Fruit fly (Drosophila melanogaster) whole organism, embryonic: Measurements from ENCODE around the gene mib2.

ENCODE experiments used
- Adf1 ChIP-seq: fragments of 200-800 bp; sonication (Bioruptor generic); IDR thresholded peaks from 2 replicates; pipeline ENCODE4 v1.3.6; 2022; ENCODE audit warnings: missing biosample characterization, missing genetic modification characterization
- Antp ChIP-seq: fragments of 200-800 bp; sonication (Bioruptor generic); optimal IDR thresholded peaks from 3 replicates; lab custom pipeline; 2016; ENCODE audit warnings: missing biosample characterization, missing genetic modification characterization
- Blimp-1 ChIP-seq: fragments of 200-800 bp; sonication (Bioruptor generic); optimal IDR thresholded peaks from 3 replicates; lab custom pipeline; 2018; ENCODE audit warnings: missing biosample characterization, missing genetic modification characterization, mild to moderate bottlenecking, moderate library complexity, missing genetic modification reagents
- CG10959 ChIP-seq: fragments of 200-800 bp; sonication (Bioruptor generic); IDR thresholded peaks from 2 replicates; pipeline ENCODE4 v1.3.6; 2022; ENCODE audit warnings: missing biosample characterization, missing genetic modification characterization
- CG11696 ChIP-seq: fragments of 200-800 bp; sonication (Bioruptor generic); IDR thresholded peaks from 2 replicates; pipeline ENCODE4 v1.3.6; 2022; ENCODE audit warnings: missing biosample characterization, missing genetic modification characterization
- CG13287 ChIP-seq: fragments of 200-800 bp; sonication (Bioruptor generic); IDR thresholded peaks from 2 replicates; pipeline ENCODE4 v1.3.6; 2022; ENCODE audit warnings: missing biosample characterization, missing genetic modification characterization; ENCODE audit not compliant: partially characterized antibody
- CG16779 ChIP-seq: fragments of 200-800 bp; sonication (Bioruptor generic); IDR thresholded peaks from 2 replicates; pipeline ENCODE4 v1.3.6; 2022; ENCODE audit warnings: missing biosample characterization, missing genetic modification characterization
- CG16863 ChIP-seq: fragments of 200-800 bp; sonication (Bioruptor generic); optimal IDR thresholded peaks from 3 replicates; lab custom pipeline; 2016; ENCODE audit warnings: missing biosample characterization, missing genetic modification characterization
- CG17359 ChIP-seq: fragments of 200-800 bp; sonication (Bioruptor generic); optimal IDR thresholded peaks from 3 replicates; lab custom pipeline; 2018; ENCODE audit warnings: missing biosample characterization, mild to moderate bottlenecking, missing genetic modification characterization, moderate library complexity
- CG17361 ChIP-seq: fragments of 200-800 bp; sonication (Bioruptor generic); IDR thresholded peaks from 3 replicates; pipeline ENCODE4 v1.3.6; 2022; ENCODE audit warnings: missing biosample characterization, missing genetic modification characterization
- CG17568 ChIP-seq: fragments of 200-800 bp; sonication (Bioruptor generic); optimal IDR thresholded peaks from 2 replicates; lab custom pipeline; 2018; ENCODE audit warnings: missing biosample characterization, mild to moderate bottlenecking, missing genetic modification characterization, moderate library complexity
- CG17802 ChIP-seq: fragments of 200-800 bp; sonication (Bioruptor generic); optimal IDR thresholded peaks from 2 replicates; lab custom pipeline; 2018; ENCODE audit warnings: missing biosample characterization, mild to moderate bottlenecking, missing genetic modification characterization, moderate library complexity
- CG1792 ChIP-seq: fragments of 200-800 bp; sonication (Bioruptor generic); optimal IDR thresholded peaks from 2 replicates; lab custom pipeline; 2016; ENCODE audit warnings: missing biosample characterization, missing genetic modification characterization
- CG2199 ChIP-seq: fragments of 200-800 bp; sonication (Bioruptor generic); IDR thresholded peaks from 3 replicates; pipeline ENCODE4 v1.3.6; 2022; ENCODE audit warnings: missing biosample characterization, missing genetic modification characterization
- CG31441 ChIP-seq: fragments of 200-800 bp; sonication (Bioruptor generic); IDR thresholded peaks from 2 replicates; pipeline ENCODE4 v1.3.6; 2022; ENCODE audit warnings: missing biosample characterization, missing genetic modification characterization
- CG4424 ChIP-seq: fragments of 200-800 bp; sonication (Bioruptor generic); optimal IDR thresholded peaks from 3 replicates; lab custom pipeline; 2016; ENCODE audit warnings: missing biosample characterization, missing genetic modification characterization
- CG4730 ChIP-seq: fragments of 200-800 bp; sonication (Bioruptor generic); IDR thresholded peaks from 2 replicates; pipeline ENCODE4 v1.3.6; 2022; ENCODE audit warnings: missing biosample characterization, missing genetic modification characterization
- CG4854 ChIP-seq: fragments of 200-800 bp; sonication (Bioruptor generic); optimal IDR thresholded peaks from 2 replicates; lab custom pipeline; 2016; ENCODE audit warnings: missing biosample characterization, missing genetic modification characterization, inconsistent platforms
- CG7556 ChIP-seq: fragments of 200-800 bp; sonication (Bioruptor generic); optimal IDR thresholded peaks from 2 replicates; lab custom pipeline; 2017; ENCODE audit warnings: missing biosample characterization, mild to moderate bottlenecking, missing genetic modification characterization
- CG7745 ChIP-seq: fragments of 200-800 bp; sonication (Bioruptor generic); optimal IDR thresholded peaks from 2 replicates; lab custom pipeline; 2018; ENCODE audit warnings: missing biosample characterization, mild to moderate bottlenecking, missing genetic modification characterization, moderate library complexity
- CG8924 ChIP-seq: fragments of 200-800 bp; optimal IDR thresholded peaks from 3 replicates; lab custom pipeline; 2019; ENCODE audit warnings: missing biosample characterization, mild to moderate bottlenecking, missing genetic modification characterization, moderate library complexity
- CoRest ChIP-seq: fragments of 200-800 bp; sonication (Bioruptor generic); optimal IDR thresholded peaks from 3 replicates; lab custom pipeline; 2018; ENCODE audit warnings: missing biosample characterization, mild to moderate bottlenecking, missing genetic modification characterization, moderate library complexity
- ERR ChIP-seq: fragments of 200-800 bp; sonication (Bioruptor generic); optimal IDR thresholded peaks from 2 replicates; lab custom pipeline; 2016; ENCODE audit warnings: missing biosample characterization, missing genetic modification characterization
- Ets97D ChIP-seq: fragments of 200-800 bp; sonication (Bioruptor generic); optimal IDR thresholded peaks from 3 replicates; lab custom pipeline; 2016; ENCODE audit warnings: missing biosample characterization, missing genetic modification characterization
- HmgZ ChIP-seq: fragments of 200-800 bp; sonication (Bioruptor generic); optimal IDR thresholded peaks from 2 replicates; lab custom pipeline; 2018; ENCODE audit warnings: missing biosample characterization, mild to moderate bottlenecking, missing genetic modification characterization
- Hr51 ChIP-seq, 2 experiments: fragments of 200-800 bp; sonication (Bioruptor generic); optimal IDR thresholded peaks; 2 replicates in 1 of 2; 3 replicates in 1 of 2; lab custom pipeline; 2016 to 2018; ENCODE audit warnings: missing biosample characterization in 2 of 2, missing genetic modification characterization in 2 of 2, mild to moderate bottlenecking in 1 of 2, moderate library complexity in 1 of 2
- Neu2 ChIP-seq: fragments of 200-800 bp; sonication (Bioruptor generic); optimal IDR thresholded peaks from 3 replicates; lab custom pipeline; 2016; ENCODE audit warnings: missing biosample characterization, missing genetic modification characterization, borderline replicate concordance
- Oli ChIP-seq: fragments of 200-800 bp; sonication (Bioruptor generic); optimal IDR thresholded peaks from 2 replicates; lab custom pipeline; 2018; ENCODE audit warnings: missing biosample characterization, mild to moderate bottlenecking, missing genetic modification characterization, moderate library complexity
- Sox100B ChIP-seq: fragments of 200-800 bp; sonication (Bioruptor generic); optimal IDR thresholded peaks from 3 replicates; lab custom pipeline; 2018; ENCODE audit warnings: missing biosample characterization, mild to moderate bottlenecking, missing genetic modification characterization
- Sry-δ ChIP-seq: fragments of 200-800 bp; sonication (Bioruptor generic); optimal IDR thresholded peaks from 2 replicates; lab custom pipeline; 2016; ENCODE audit warnings: missing biosample characterization, missing genetic modification characterization
- bab2 ChIP-seq: fragments of 200-800 bp; sonication (Bioruptor generic); optimal IDR thresholded peaks from 2 replicates; lab custom pipeline; 2016; ENCODE audit warnings: missing biosample characterization, missing genetic modification characterization
- cato ChIP-seq: fragments of 200-800 bp; sonication (Bioruptor generic); optimal IDR thresholded peaks from 2 replicates; lab custom pipeline; 2016; ENCODE audit warnings: missing biosample characterization, missing genetic modification characterization, borderline replicate concordance
- cwo ChIP-seq: fragments of 200-800 bp; sonication (Bioruptor generic); optimal IDR thresholded peaks from 3 replicates; lab custom pipeline; 2017; ENCODE audit warnings: missing biosample characterization, missing genetic modification characterization, mild to moderate bottlenecking, moderate library complexity, missing genetic modification reagents
- ems ChIP-seq: fragments of 200-800 bp; sonication (Bioruptor generic); optimal IDR thresholded peaks from 3 replicates; lab custom pipeline; 2016; ENCODE audit warnings: missing biosample characterization, missing genetic modification characterization
- exex ChIP-seq: fragments of 200-800 bp; sonication (Bioruptor generic); optimal IDR thresholded peaks from 4 replicates; lab custom pipeline; 2018; ENCODE audit warnings: missing biosample characterization, mild to moderate bottlenecking, missing genetic modification characterization, moderate library complexity
- fd102C ChIP-seq: fragments of 200-800 bp; sonication (Bioruptor generic); optimal IDR thresholded peaks from 2 replicates; lab custom pipeline; 2018; ENCODE audit warnings: missing biosample characterization, mild to moderate bottlenecking, missing genetic modification characterization, moderate library complexity
- grau ChIP-seq: fragments of 200-800 bp; optimal IDR thresholded peaks from 3 replicates; lab custom pipeline; 2019; ENCODE audit warnings: missing biosample characterization, mild to moderate bottlenecking, missing genetic modification characterization, moderate library complexity
- ken ChIP-seq: fragments of 200-800 bp; sonication (Bioruptor generic); IDR thresholded peaks from 3 replicates; pipeline ENCODE4 v1.3.6; 2022; ENCODE audit warnings: missing biosample characterization, missing genetic modification characterization
- pan ChIP-seq, 4 experiments: fragments of >200 bp in 3 of 4; fragments of 200-800 bp in 1 of 4; sonication (Bioruptor generic) in 1 of 4; optimal IDR thresholded peaks in 3 of 4; IDR thresholded peaks in 1 of 4; 2 replicates each; pipeline versions ENCODE4 v1.3.6 to Lab custom; 2017 to 2022; ENCODE audit warnings: missing biosample characterization in 2 of 4, missing genetic modification characterization in 2 of 4, mixed read lengths in 1 of 4
- peb ChIP-seq: fragments of 200-800 bp; sonication (Bioruptor generic); IDR thresholded peaks from 2 replicates; pipeline ENCODE4 v1.3.6; 2022; ENCODE audit warnings: missing biosample characterization, missing genetic modification characterization
- salm ChIP-seq: fragments of 200-800 bp; sonication (Bioruptor generic); optimal IDR thresholded peaks from 2 replicates; lab custom pipeline; 2018; ENCODE audit warnings: missing biosample characterization, mild to moderate bottlenecking, missing genetic modification characterization
- schlank ChIP-seq: fragments of 200-800 bp; sonication (Bioruptor generic); optimal IDR thresholded peaks from 2 replicates; lab custom pipeline; 2018; ENCODE audit warnings: missing biosample characterization, mild to moderate bottlenecking, missing genetic modification characterization
- slou ChIP-seq: fragments of 200-800 bp; sonication (Bioruptor generic); optimal IDR thresholded peaks from 3 replicates; lab custom pipeline; 2016; ENCODE audit warnings: missing biosample characterization, missing genetic modification characterization
- so ChIP-seq: fragments of 200-800 bp; sonication (Bioruptor generic); IDR thresholded peaks from 3 replicates; pipeline ENCODE4 v1.3.6; 2022; ENCODE audit warnings: missing biosample characterization, missing genetic modification characterization
- toy ChIP-seq: fragments of 200-800 bp; sonication (Bioruptor generic); IDR thresholded peaks from 2 replicates; pipeline ENCODE4 v1.3.6; 2022; ENCODE audit warnings: missing biosample characterization, missing genetic modification characterization
- usp ChIP-seq: fragments of >200 bp; optimal IDR thresholded peaks from 2 replicates; lab custom pipeline; 2017; ENCODE audit warnings: missing biosample characterization, missing genetic modification characterization
- wek ChIP-seq: fragments of 200-800 bp; sonication (Bioruptor generic); optimal IDR thresholded peaks from 3 replicates; lab custom pipeline; 2018; ENCODE audit warnings: missing biosample characterization, mild to moderate bottlenecking, missing genetic modification characterization, moderate library complexity
- yki ChIP-seq: fragments of >200 bp; optimal IDR thresholded peaks from 3 replicates; lab custom pipeline; 2018
- zf30C ChIP-seq: fragments of 200-800 bp; sonication (Bioruptor generic); optimal IDR thresholded peaks from 3 replicates; lab custom pipeline; 2018; ENCODE audit warnings: missing biosample characterization, mild to moderate bottlenecking, missing genetic modification characterization

mib2 gene

dm6 chr2L:19026491-19027197 is 7.6 kb upstream of the mib2 start (continued):
- TF ChIP-seq Oli (tag; lab: Kevin White, UChicago) (peak; percentile 57), CG8924 (tag; lab: Kevin White, UChicago) (peak; percentile 72), CoRest (tag; lab: Kevin White, UChicago) (peak; percentile 70), ems (GFP tag; lab: Kevin White, UChicago) (peak; percentile 6), Adf1 (GFP tag; lab: Robert Waterston, UW) (peak; percentile 41; the same call in 1 of the 2 replicates), HmgZ (tag; lab: Kevin White, UChicago) (peak; percentile 51), so (peak; percentile 64; the same call in 1 of the 3 replicates), Ets97D (GFP tag; lab: Kevin White, UChicago) (no peak), CG31441 (peak; percentile 64), yki (lab: Kevin White, UChicago) (no peak), Blimp-1 (peak; percentile 34), peb (no peak), pan (optimal IDR thresholded peaks at IDR 0.05; lab: Kevin White, UChicago) (no peak), pan (GFP tag; optimal IDR thresholded peaks at IDR 0.05 in 1 of 2, IDR thresholded peaks at IDR 0.05 in 1 of 2) (peak in 1 of 2 experiments; percentile 20), exex (tag; lab: Kevin White, UChicago) (peak; percentile 33), ken (GFP tag; lab: Robert Waterston, UW) (0 out of 3 replicates have a peak, but pooled peaks have one; percentile 16), Hr51 (GFP tag; optimal IDR thresholded peaks at IDR 0.05; lab: Kevin White, UChicago) (peak; percentile 8 to 60), schlank (tag; lab: Kevin White, UChicago) (peak; percentile 57), CG11696 (GFP tag; lab: Robert Waterston, UW) (peak; percentile 23; the same call in 1 of the 2 replicates), CG13287 (no peak), Neu2 (GFP tag; lab: Kevin White, UChicago) (no peak), CG4730 (GFP tag; lab: Robert Waterston, UW) (no peak), bab2 (GFP tag; lab: Kevin White, UChicago) (peak; percentile 27), grau (tag; lab: Kevin White, UChicago) (peak; percentile 75), CG17359 (peak; percentile 57), salm (tag; lab: Kevin White, UChicago) (peak; percentile 11), CG7556 (peak; percentile 88), wek (GFP tag; lab: Kevin White, UChicago) (no peak), CG2199 (GFP tag; lab: Robert Waterston, UW) (no peak), usp (GFP tag; lab: Kevin White, UChicago) (no peak), CG17802 (tag; lab: Kevin White, UChicago) (no peak), CG7745 (tag; lab: Kevin White, UChicago) (no peak), CG16779 (GFP tag; lab: Robert Waterston, UW) (no peak), CG16863 (GFP tag; lab: Kevin White, UChicago) (peak; percentile 6), CG10959 (GFP tag; lab: Robert Waterston, UW) (no peak), CG4424 (peak; percentile 27), zf30C (GFP tag; lab: Kevin White, UChicago) (no peak), Antp (GFP tag; lab: Kevin White, UChicago) (no peak), CG1792 (GFP tag; lab: Kevin White, UChicago) (no peak), toy (no peak), fd102C (GFP tag; lab: Kevin White, UChicago) (no peak), cato (GFP tag; lab: Kevin White, UChicago) (no peak), cwo (GFP tag; lab: Kevin White, UChicago) (peak; percentile 68), CG17568 (GFP tag; lab: Kevin White, UChicago) (no peak), slou (GFP tag; lab: Kevin White, UChicago) (no peak), Sox100B (GFP tag; lab: Kevin White, UChicago) (peak; percentile 47), CG17361 (GFP tag; lab: Robert Waterston, UW) (peak; percentile 53; the same call in 2 of the 3 replicates), ERR (GFP tag; lab: Kevin White, UChicago) (no peak), CG4854 (GFP tag; lab: Kevin White, UChicago) (no peak), Sry-δ (GFP tag; lab: Kevin White, UChicago) (no peak)
